Fruit fly (Drosophila melanogaster) whole organism, embryonic: Measurements from ENCODE around the gene CG31886.

Experiments used
- Adf1 ChIP-seq: fragments of 200-800 bp; sonication (Bioruptor generic); IDR thresholded peaks from 2 replicates; pipeline ENCODE4 v1.3.6; 2022; ENCODE audit warnings: missing biosample characterization, missing genetic modification characterization
- Awh ChIP-seq: fragments of 200-800 bp; sonication (Bioruptor generic); IDR thresholded peaks from 2 replicates; pipeline ENCODE4, ENCODE4 v1.3.6; 2022; ENCODE audit warnings: missing biosample characterization, missing genetic modification characterization
- CG11696 ChIP-seq: fragments of 200-800 bp; sonication (Bioruptor generic); IDR thresholded peaks from 2 replicates; pipeline ENCODE4 v1.3.6; 2022; ENCODE audit warnings: missing biosample characterization, missing genetic modification characterization
- CG13287 ChIP-seq: fragments of 200-800 bp; sonication (Bioruptor generic); IDR thresholded peaks from 2 replicates; pipeline ENCODE4 v1.3.6; 2022; ENCODE audit warnings: missing biosample characterization, missing genetic modification characterization; ENCODE audit not compliant: partially characterized antibody
- CG14667 ChIP-seq: fragments of 200-800 bp; sonication (Bioruptor generic); IDR thresholded peaks from 2 replicates; pipeline ENCODE4 v1.3.6; 2022; ENCODE audit warnings: missing biosample characterization, missing genetic modification characterization
- CG18476 ChIP-seq: fragments of 200-800 bp; sonication (Bioruptor generic); optimal IDR thresholded peaks from 2 replicates; lab custom pipeline; 2016; ENCODE audit warnings: missing biosample characterization, mild to moderate bottlenecking, missing genetic modification characterization
- CG2712 ChIP-seq: fragments of 200-800 bp; optimal IDR thresholded peaks from 3 replicates; lab custom pipeline; 2019; ENCODE audit warnings: missing biosample characterization, mild to moderate bottlenecking, missing genetic modification characterization, moderate library complexity
- CG32532 ChIP-seq: fragments of 200-800 bp; sonication (Bioruptor generic); IDR thresholded peaks from 2 replicates; pipeline ENCODE4 v1.3.6; 2022; ENCODE audit warnings: missing biosample characterization, missing genetic modification characterization
- CG4282 ChIP-seq: fragments of 200-800 bp; sonication (Bioruptor generic); optimal IDR thresholded peaks from 2 replicates; lab custom pipeline; 2016; ENCODE audit warnings: missing biosample characterization, missing genetic modification characterization
- CG7786 ChIP-seq: fragments of 200-800 bp; sonication (Bioruptor generic); optimal IDR thresholded peaks from 2 replicates; lab custom pipeline; 2016; ENCODE audit warnings: missing biosample characterization, missing genetic modification characterization
- CG7963 ChIP-seq: fragments of 200-800 bp; sonication (Bioruptor generic); IDR thresholded peaks from 3 replicates; pipeline ENCODE4 v1.3.6; 2022; ENCODE audit warnings: missing biosample characterization, missing genetic modification characterization; ENCODE audit not compliant: partially characterized antibody
- CG8089 ChIP-seq: fragments of 200-800 bp; sonication (Bioruptor generic); optimal IDR thresholded peaks from 3 replicates; lab custom pipeline; 2016; ENCODE audit warnings: missing biosample characterization, missing genetic modification characterization
- CG8478 ChIP-seq: fragments of >200 bp; optimal IDR thresholded peaks from 2 replicates; lab custom pipeline; 2018
- CG8765 ChIP-seq: fragments of 200-800 bp; sonication (Bioruptor generic); IDR thresholded peaks from 2 replicates; pipeline ENCODE4 v1.3.6; 2022; ENCODE audit warnings: missing biosample characterization, missing genetic modification characterization
- CG9609 ChIP-seq: fragments of 200-800 bp; sonication (Bioruptor generic); optimal IDR thresholded peaks from 3 replicates; lab custom pipeline; 2016; ENCODE audit warnings: missing biosample characterization, missing genetic modification characterization
- D19B ChIP-seq: fragments of 200-800 bp; sonication (Bioruptor generic); optimal IDR thresholded peaks from 2 replicates; lab custom pipeline; 2017; ENCODE audit warnings: missing biosample characterization, mild to moderate bottlenecking, missing genetic modification characterization
- Ets65A ChIP-seq: fragments of 200-800 bp; sonication (Bioruptor generic); peaks from one replicate; lab custom pipeline; 2016; ENCODE audit warnings: missing biosample characterization, missing genetic modification characterization
- Fer3 ChIP-seq: fragments of 200-800 bp; sonication (Bioruptor generic); optimal IDR thresholded peaks from 2 replicates; lab custom pipeline; 2018; ENCODE audit warnings: missing biosample characterization, mild to moderate bottlenecking, missing genetic modification characterization, moderate library complexity
- Gsc ChIP-seq: fragments of 200-800 bp; sonication (Bioruptor generic); IDR thresholded peaks from 2 replicates; pipeline ENCODE4 v1.3.6; 2022; ENCODE audit warnings: missing biosample characterization, missing genetic modification characterization
- HLH3B ChIP-seq: fragments of 200-800 bp; sonication (Bioruptor generic); IDR thresholded peaks from 2 replicates; pipeline ENCODE4 v1.3.6; 2022; ENCODE audit warnings: missing biosample characterization, missing genetic modification characterization
- Hsf ChIP-seq: fragments of 200-800 bp; sonication (Bioruptor generic); optimal IDR thresholded peaks from 3 replicates; lab custom pipeline; 2016; ENCODE audit warnings: missing biosample characterization, missing genetic modification characterization
- Jarid2 ChIP-seq: fragments of 200-800 bp; sonication (Bioruptor generic); optimal IDR thresholded peaks from 3 replicates; lab custom pipeline; 2017; ENCODE audit warnings: mild to moderate bottlenecking, missing biosample characterization, missing genetic modification reagents, missing genetic modification characterization
- Lpt ChIP-seq: fragments of >200 bp; optimal IDR thresholded peaks from 2 replicates; lab custom pipeline; 2018; ENCODE audit warnings: missing biosample characterization, missing genetic modification characterization
- Meics ChIP-seq: fragments of 200-800 bp; sonication (Bioruptor generic); optimal IDR thresholded peaks from 2 replicates; lab custom pipeline; 2017; ENCODE audit warnings: missing biosample characterization, mild to moderate bottlenecking, missing genetic modification characterization
- Nf-YA ChIP-seq: fragments of 200-800 bp; sonication (Bioruptor generic); IDR thresholded peaks from 2 replicates; pipeline ENCODE4 v1.3.6; 2022; ENCODE audit warnings: missing biosample characterization, missing genetic modification characterization
- Oli ChIP-seq: fragments of 200-800 bp; sonication (Bioruptor generic); optimal IDR thresholded peaks from 2 replicates; lab custom pipeline; 2018; ENCODE audit warnings: missing biosample characterization, mild to moderate bottlenecking, missing genetic modification characterization, moderate library complexity
- Ravus ChIP-seq: fragments of 200-800 bp; sonication (Bioruptor generic); IDR thresholded peaks from 2 replicates; pipeline ENCODE4 v1.3.6; 2022; ENCODE audit warnings: missing biosample characterization, missing genetic modification characterization
- Sox102F ChIP-seq: fragments of 200-800 bp; sonication (Bioruptor generic); optimal IDR thresholded peaks from 2 replicates; lab custom pipeline; 2018; ENCODE audit warnings: missing biosample characterization, mild to moderate bottlenecking, missing genetic modification characterization, moderate library complexity
- Tbp ChIP-seq: fragments of >200 bp; optimal IDR thresholded peaks from 2 replicates; lab custom pipeline; 2018; ENCODE audit warnings: missing biosample characterization, missing genetic modification characterization
- ara ChIP-seq: fragments of 200-800 bp; sonication (Bioruptor generic); IDR thresholded peaks from 2 replicates; pipeline ENCODE4 v1.3.6; 2022; ENCODE audit warnings: missing biosample characterization, missing genetic modification characterization
- bsh ChIP-seq, 2 experiments: fragments of 200-800 bp; sonication (Bioruptor generic); optimal IDR thresholded peaks; 2 replicates each; lab custom pipeline; 2017 to 2018; ENCODE audit warnings: mild to moderate bottlenecking in 2 of 2, missing biosample characterization in 2 of 2, missing genetic modification characterization in 2 of 2, moderate library complexity in 1 of 2
- cato ChIP-seq: fragments of 200-800 bp; sonication (Bioruptor generic); optimal IDR thresholded peaks from 2 replicates; lab custom pipeline; 2016; ENCODE audit warnings: missing biosample characterization, missing genetic modification characterization, borderline replicate concordance
- chif ChIP-seq, 2 experiments: fragments of 200-800 bp; sonication (Bioruptor generic); optimal IDR thresholded peaks; 3 replicates each; lab custom pipeline; 2016; ENCODE audit warnings: missing biosample characterization in 2 of 2, missing genetic modification characterization in 2 of 2
- croc ChIP-seq: fragments of 200-800 bp; sonication (Bioruptor generic); conservative IDR thresholded peaks from 3 replicates; pipeline ENCODE4 v1.3.6; 2022; ENCODE audit warnings: missing biosample characterization, missing genetic modification characterization
- dmrt11E ChIP-seq: fragments of 200-800 bp; sonication (Bioruptor generic); optimal IDR thresholded peaks from 3 replicates; lab custom pipeline; 2018; ENCODE audit warnings: missing biosample characterization, mild to moderate bottlenecking, missing genetic modification characterization, moderate library complexity
- fd3F ChIP-seq: fragments of 200-800 bp; sonication (Bioruptor generic); optimal IDR thresholded peaks from 2 replicates; lab custom pipeline; 2018; ENCODE audit warnings: missing biosample characterization, mild to moderate bottlenecking, missing genetic modification characterization, moderate library complexity
- fd64A ChIP-seq: fragments of 200-800 bp; sonication (Bioruptor generic); optimal IDR thresholded peaks from 3 replicates; lab custom pipeline; 2018; ENCODE audit warnings: missing biosample characterization, mild to moderate bottlenecking, missing genetic modification characterization
- fu2 ChIP-seq: fragments of 200-800 bp; sonication (Bioruptor generic); optimal IDR thresholded peaks from 2 replicates; lab custom pipeline; 2016; ENCODE audit warnings: missing biosample characterization, missing genetic modification characterization
- jumu ChIP-seq: fragments of 200-800 bp; sonication (Bioruptor generic); optimal IDR thresholded peaks from 3 replicates; lab custom pipeline; 2016; ENCODE audit warnings: missing biosample characterization, missing genetic modification characterization
- ken ChIP-seq: fragments of 200-800 bp; sonication (Bioruptor generic); IDR thresholded peaks from 3 replicates; pipeline ENCODE4 v1.3.6; 2022; ENCODE audit warnings: missing biosample characterization, missing genetic modification characterization
- mam ChIP-seq: fragments of 200-800 bp; sonication (Bioruptor generic); optimal IDR thresholded peaks from 3 replicates; lab custom pipeline; 2016; ENCODE audit warnings: missing biosample characterization, missing genetic modification characterization
- nau ChIP-seq: fragments of 200-800 bp; sonication (Bioruptor generic); optimal IDR thresholded peaks from 3 replicates; lab custom pipeline; 2017; ENCODE audit warnings: missing biosample characterization, mild to moderate bottlenecking, missing genetic modification characterization, missing genetic modification reagents
- nerfin-2 ChIP-seq: fragments of 200-800 bp; sonication (Bioruptor generic); IDR thresholded peaks from 2 replicates; pipeline ENCODE4 v1.3.6; 2022; ENCODE audit warnings: missing biosample characterization, missing genetic modification characterization; ENCODE audit not compliant: partially characterized antibody
- pfk ChIP-seq: fragments of 200-800 bp; sonication (Bioruptor generic); optimal IDR thresholded peaks from 2 replicates; lab custom pipeline; 2018; ENCODE audit warnings: missing biosample characterization, mild to moderate bottlenecking, missing genetic modification characterization, moderate library complexity
- phol ChIP-seq: fragments of 200-800 bp; sonication (Bioruptor generic); optimal IDR thresholded peaks from 3 replicates; lab custom pipeline; 2018; ENCODE audit warnings: missing biosample characterization, mild to moderate bottlenecking, missing genetic modification characterization, moderate library complexity
- psq ChIP-seq: fragments of 200-800 bp; sonication (Bioruptor generic); optimal IDR thresholded peaks from 2 replicates; lab custom pipeline; 2017; ENCODE audit warnings: missing biosample characterization, missing genetic modification characterization
- sens ChIP-seq: fragments of 200-800 bp; sonication (Bioruptor generic); peaks from one replicate; lab custom pipeline; 2016; ENCODE audit warnings: missing biosample characterization, missing genetic modification characterization
- ssp ChIP-seq: fragments of 200-800 bp; sonication (Bioruptor generic); IDR thresholded peaks from 2 replicates; pipeline ENCODE4 v1.3.6; 2022; ENCODE audit warnings: missing biosample characterization, missing genetic modification characterization
- tx ChIP-seq: fragments of 200-800 bp; sonication (Bioruptor generic); optimal IDR thresholded peaks from 2 replicates; lab custom pipeline; 2016; ENCODE audit warnings: missing biosample characterization, missing genetic modification characterization
- zf30C ChIP-seq: fragments of 200-800 bp; sonication (Bioruptor generic); optimal IDR thresholded peaks from 3 replicates; lab custom pipeline; 2018; ENCODE audit warnings: missing biosample characterization, mild to moderate bottlenecking, missing genetic modification characterization

CG31886 gene

DNA sequence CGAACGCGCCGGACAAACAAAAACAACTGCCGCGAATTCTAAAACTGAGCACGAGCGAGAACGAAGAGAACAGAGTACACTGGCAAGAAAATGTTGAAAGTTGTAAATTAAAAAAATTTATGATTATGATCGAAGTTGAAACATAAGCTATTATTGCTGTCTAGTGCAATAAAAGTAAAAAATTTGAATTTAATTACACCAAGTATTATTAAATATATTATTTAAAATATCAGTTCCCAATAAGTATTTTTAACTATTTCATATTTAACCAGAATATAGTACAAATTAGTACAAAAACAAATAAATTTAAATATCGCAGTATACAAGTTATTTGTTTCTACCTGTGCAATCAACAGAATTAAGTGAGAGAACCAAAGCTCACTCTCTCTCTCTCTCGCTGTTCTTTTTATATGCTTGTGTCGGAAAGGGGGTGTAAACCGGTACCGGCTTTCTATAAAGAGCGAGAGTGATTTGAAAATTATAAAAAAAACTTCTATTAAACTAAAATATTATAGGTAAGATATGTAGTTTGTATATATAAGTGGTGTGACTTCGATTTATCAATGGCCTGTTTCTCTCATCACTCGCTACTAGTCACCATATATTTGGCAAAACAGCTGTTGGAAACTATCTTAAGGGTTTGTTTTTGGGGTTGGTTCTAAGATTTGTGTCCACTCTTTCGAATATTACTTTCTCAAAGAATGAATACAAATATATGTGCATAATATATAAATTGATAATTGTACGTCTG lies 7.5 kb downstream of the CG31886 start, which contains the start of gene C1GalTA (continued):
- peak; percentile 89 for TF ChIP-seq Jarid2
- peak; percentile 39 to 62 for TF ChIP-seq chif (GFP tag; optimal IDR thresholded peaks at IDR 0.05; lab: Kevin White, UChicago)
- TF ChIP-seq zf30C (GFP tag; lab: Kevin White, UChicago) = peak; percentile 96
- TF ChIP-seq fu2 = no peak
- TF ChIP-seq dmrt11E (tag; lab: Kevin White, UChicago) = peak; percentile 98
- peak; percentile 91 for TF ChIP-seq cato (GFP tag; lab: Kevin White, UChicago)
- peak; percentile 95 for TF ChIP-seq Awh (GFP tag; lab: Robert Waterston, UW)
- TF ChIP-seq CG7963 (GFP tag; lab: Robert Waterston, UW) = no peak
- TF ChIP-seq HLH3B (GFP tag; lab: Robert Waterston, UW) = peak; percentile 94
- peak; percentile 89 for TF ChIP-seq Nf-YA
- peak; percentile 94 for TF ChIP-seq Ets65A (GFP tag; lab: Kevin White, UChicago)
- TF ChIP-seq nau (GFP tag; lab: Kevin White, UChicago) = peak; percentile 93
- peak; percentile 80 for TF ChIP-seq psq (GFP tag; lab: Kevin White, UChicago)
- peak; percentile 98 for TF ChIP-seq Fer3 (tag; lab: Kevin White, UChicago)
- no peak for TF ChIP-seq Tbp (GFP tag; lab: Kevin White, UChicago)
- TF ChIP-seq fd3F = peak; percentile 97
- TF ChIP-seq CG11696 = peak; percentile 90
- TF ChIP-seq ara (GFP tag; lab: Robert Waterston, UW) = peak; percentile 92
- TF ChIP-seq Ravus (GFP tag; lab: Robert Waterston, UW) = peak; percentile 86
- peak; percentile 93 to 99 for TF ChIP-seq bsh (GFP tag; optimal IDR thresholded peaks at IDR 0.05; lab: Kevin White, UChicago)
- peak; percentile 80 for TF ChIP-seq Adf1 (GFP tag; lab: Robert Waterston, UW)
- TF ChIP-seq jumu (GFP tag; lab: Kevin White, UChicago) = peak; percentile 9
- TF ChIP-seq Hsf = peak; percentile 79
- peak; percentile 80 for TF ChIP-seq ken (GFP tag; lab: Robert Waterston, UW)
- TF ChIP-seq Sox102F (GFP tag; lab: Kevin White, UChicago) = peak; percentile 98
- peak; percentile 37 for TF ChIP-seq CG7786
- peak; percentile 93 for TF ChIP-seq sens (GFP tag; lab: Kevin White, UChicago)
- TF ChIP-seq CG8478 (lab: Kevin White, UChicago) = no peak
- TF ChIP-seq CG2712 (tag; lab: Kevin White, UChicago) = peak; percentile 100
- no peak for TF ChIP-seq nerfin-2 (GFP tag; lab: Robert Waterston, UW)
- peak; percentile 98 for TF ChIP-seq Oli
- TF ChIP-seq Meics (GFP tag; lab: Kevin White, UChicago) = peak; percentile 99
- TF ChIP-seq CG9609 (GFP tag; lab: Kevin White, UChicago) = peak; percentile 52
- TF ChIP-seq Gsc (GFP tag; lab: Robert Waterston, UW) = no peak
- TF ChIP-seq CG13287 (GFP tag; lab: Robert Waterston, UW) = no peak
- no peak for TF ChIP-seq Lpt
- peak; percentile 87 for TF ChIP-seq CG18476 (GFP tag; lab: Kevin White, UChicago)
- peak; percentile 97 for TF ChIP-seq CG32532 (GFP tag; lab: Robert Waterston, UW)
- peak; percentile 65 for TF ChIP-seq fd64A (GFP tag; lab: Kevin White, UChicago)
- no peak for TF ChIP-seq pfk
- peak; percentile 62 for TF ChIP-seq CG8089
- TF ChIP-seq CG8765 = peak; percentile 83
- TF ChIP-seq D19B (GFP tag; lab: Kevin White, UChicago) = peak; percentile 88
- peak; percentile 56 for TF ChIP-seq mam (GFP tag; lab: Kevin White, UChicago)
- TF ChIP-seq ssp (GFP tag; lab: Robert Waterston, UW) = peak; percentile 91
- TF ChIP-seq croc (GFP tag; lab: Robert Waterston, UW) = peak; percentile 96
- TF ChIP-seq CG14667 (GFP tag; lab: Robert Waterston, UW) = peak; percentile 94; the same call in 1 of the 2 replicates
- peak; percentile 6 for TF ChIP-seq tx (GFP tag; lab: Kevin White, UChicago)
- peak; percentile 99 for TF ChIP-seq phol
- TF ChIP-seq CG4282 (GFP tag; lab: Kevin White, UChicago) = no peak
